Worm (Caenorhabditis elegans) whole organism, L3 larva: ENCODE measurements around the gene fbxb-106.

Experiments
- aly-2 ChIP-seq: fragments of 150-350 bp; optimal IDR thresholded peaks from 2 replicates; lab custom pipeline; 2014; ENCODE audit warnings: missing biosample characterization, missing genetic modification characterization
- ama-1 ChIP-seq: fragments of 150-350 bp; optimal IDR thresholded peaks from 2 replicates; lab custom pipeline; 2018
- ceh-16 ChIP-seq: sonication (generic microtip); optimal IDR thresholded peaks from 2 replicates; lab custom pipeline; 2017; ENCODE audit warnings: missing biosample characterization, missing genetic modification characterization
- ceh-28 ChIP-seq: fragments of 150-350 bp; optimal IDR thresholded peaks from 2 replicates; lab custom pipeline; 2014; ENCODE audit warnings: missing biosample characterization, missing genetic modification reagents, missing genetic modification characterization
- ceh-82 ChIP-seq: fragments of 150-350 bp; optimal IDR thresholded peaks from 2 replicates; lab custom pipeline; 2014; ENCODE audit warnings: missing biosample characterization, missing genetic modification characterization
- daf-12 ChIP-seq: fragments of 150-350 bp; optimal IDR thresholded peaks from 2 replicates; lab custom pipeline; 2014; ENCODE audit warnings: missing biosample characterization, missing genetic modification reagents, missing genetic modification characterization
- egl-27 ChIP-seq: sonication (generic microtip); optimal IDR thresholded peaks from 4 replicates; lab custom pipeline; 2017; ENCODE audit warnings: missing biosample characterization, missing genetic modification reagents, missing genetic modification characterization
- egl-5 ChIP-seq: fragments of 150-350 bp; optimal IDR thresholded peaks from 2 replicates; lab custom pipeline; 2017; ENCODE audit warnings: missing biosample characterization, missing genetic modification reagents, missing genetic modification characterization, inconsistent platforms
- elt-1 ChIP-seq: fragments of 150-350 bp; optimal IDR thresholded peaks from 2 replicates; lab custom pipeline; 2014; ENCODE audit warnings: missing biosample characterization, missing genetic modification characterization
- elt-2 ChIP-seq: sonication (generic microtip); optimal IDR thresholded peaks from 2 replicates; lab custom pipeline; 2016; ENCODE audit warnings: missing genetic modification reagents, mild to moderate bottlenecking, missing genetic modification characterization, missing compliant biosample characterization
- elt-3 ChIP-seq, 3 experiments: fragments of 150-350 bp in 1 of 3; sonication (generic microtip) in 2 of 3; optimal IDR thresholded peaks; 2 replicates in 2 of 3; 4 replicates in 1 of 3; lab custom pipeline; 2014 to 2017; ENCODE audit warnings: missing biosample characterization in 3 of 3, missing genetic modification characterization in 3 of 3
- fos-1 ChIP-seq: fragments of 150-350 bp; optimal IDR thresholded peaks from 2 replicates; lab custom pipeline; 2014; ENCODE audit warnings: missing biosample characterization, missing genetic modification characterization
- hmg-11 ChIP-seq: sonication (generic microtip); optimal IDR thresholded peaks from 2 replicates; lab custom pipeline; 2016; ENCODE audit warnings: missing genetic modification characterization, missing compliant biosample characterization
- lin-15B ChIP-seq: fragments of 150-350 bp; optimal IDR thresholded peaks from 2 replicates; lab custom pipeline; 2014; ENCODE audit warnings: missing biosample characterization, missing genetic modification characterization
- lin-39 ChIP-seq: fragments of 150-350 bp; optimal IDR thresholded peaks from 2 replicates; lab custom pipeline; 2018; ENCODE audit warnings: missing biosample characterization, missing genetic modification reagents, missing genetic modification characterization
- lsy-12 ChIP-seq: sonication (generic microtip); optimal IDR thresholded peaks from 2 replicates; lab custom pipeline; 2016; ENCODE audit warnings: mild to moderate bottlenecking, missing genetic modification characterization, missing compliant biosample characterization
- mdl-1 ChIP-seq: fragments of 150-350 bp; optimal IDR thresholded peaks from 2 replicates; lab custom pipeline; 2014; ENCODE audit warnings: missing biosample characterization, missing genetic modification characterization
- mml-1 ChIP-seq: fragments of 150-350 bp; sonication (generic microtip); optimal IDR thresholded peaks from 3 replicates; lab custom pipeline; 2014; ENCODE audit warnings: missing biosample characterization, missing genetic modification characterization
- nhr-11 ChIP-seq: fragments of 150-350 bp; optimal IDR thresholded peaks from 2 replicates; lab custom pipeline; 2014; ENCODE audit warnings: missing biosample characterization, missing genetic modification characterization
- nhr-43 ChIP-seq: sonication (generic microtip); optimal IDR thresholded peaks from 2 replicates; lab custom pipeline; 2016; ENCODE audit warnings: mild to moderate bottlenecking, missing genetic modification characterization, missing compliant biosample characterization; ENCODE audit not compliant: poor library complexity, severe bottlenecking
- nhr-67 ChIP-seq: fragments of 150-350 bp; optimal IDR thresholded peaks from 2 replicates; lab custom pipeline; 2014; ENCODE audit warnings: missing biosample characterization, missing genetic modification characterization
- nhr-76 ChIP-seq: fragments of 150-350 bp; sonication (generic microtip); optimal IDR thresholded peaks from 5 replicates; lab custom pipeline; 2014; ENCODE audit warnings: missing biosample characterization, missing genetic modification characterization
- pha-4 ChIP-seq: fragments of 150-350 bp; optimal IDR thresholded peaks from 2 replicates; lab custom pipeline; 2014; ENCODE audit warnings: missing biosample characterization, missing genetic modification reagents, missing genetic modification characterization
- sea-2 ChIP-seq: fragments of 150-350 bp; sonication (generic microtip); optimal IDR thresholded peaks from 4 replicates; lab custom pipeline; 2014; ENCODE audit warnings: missing biosample characterization, missing genetic modification reagents, missing genetic modification characterization
- skn-1 ChIP-seq: fragments of 150-350 bp; optimal IDR thresholded peaks from 2 replicates; lab custom pipeline; 2014; ENCODE audit warnings: missing biosample characterization, missing genetic modification characterization
- tbx-2 ChIP-seq: sonication (generic microtip); optimal IDR thresholded peaks from 2 replicates; lab custom pipeline; 2016; ENCODE audit warnings: mild to moderate bottlenecking, missing genetic modification characterization, missing compliant biosample characterization
- unc-39 ChIP-seq: sonication (generic microtip); optimal IDR thresholded peaks from 4 replicates; lab custom pipeline; 2017; ENCODE audit warnings: missing biosample characterization, missing genetic modification characterization
- unc-62 ChIP-seq: fragments of 150-350 bp; sonication (generic microtip); optimal IDR thresholded peaks from 4 replicates; lab custom pipeline; 2014; ENCODE audit warnings: missing biosample characterization, missing genetic modification reagents, missing genetic modification characterization
- zag-1 ChIP-seq: fragments of 150-350 bp; optimal IDR thresholded peaks from 2 replicates; lab custom pipeline; 2014; ENCODE audit warnings: missing biosample characterization, missing genetic modification characterization
- ztf-11 ChIP-seq: fragments of 150-350 bp; optimal IDR thresholded peaks from 2 replicates; lab custom pipeline; 2014; ENCODE audit warnings: missing biosample characterization, missing genetic modification characterization

Gene fbxb-106

ce11 chrII:2752536-2752935 lies 9.7 kb upstream of the fbxb-106 start, which contains the start of gene F29A7.6 (continued):
- TF ChIP-seq hmg-11 (tag; lab: Kevin White, UChicago) (no peak), aly-2 (no peak), elt-3 (tag; optimal IDR thresholded peaks at IDR 0.05; lab: Kevin White, UChicago) (no peak), egl-5 (tag; lab: Kevin White, UChicago) (no peak)

- TF ChIP-seq nhr-76 (tag; lab: Kevin White, UChicago) (no peak), sea-2 (no peak), lsy-12 (tag; lab: Kevin White, UChicago) (no peak), ama-1 (lab: Kevin White, UChicago) (no peak), ztf-11 (no peak), nhr-67 (no peak), elt-1 (tag; lab: Kevin White, UChicago) (no peak), unc-62 (GFP tag; lab: Kevin White, UChicago) (no peak), lin-15B (tag; lab: Kevin White, UChicago) (no peak), skn-1 (tag; lab: Kevin White, UChicago) (no peak), egl-27 (tag; lab: Kevin White, UChicago) (no peak), lin-39 (tag; lab: Kevin White, UChicago) (no peak), elt-3 (tag; optimal IDR thresholded peaks at IDR 0.05; lab: Kevin White, UChicago) (no peak)
Measured at ce11 chrII:2752999-2753398, 9.2 kb upstream of the fbxb-106 start, which contains the start of gene F29A7.3. F29A7.3 (plus strand) TSS chrII:2753299.

ce11 chrII:2754595-2754994 lies 7.6 kb upstream of the fbxb-106 start:
- TF ChIP-seq tbx-2 (no peak), nhr-43 (tag; lab: Kevin White, UChicago) (no peak), daf-12 (tag; lab: Kevin White, UChicago) (no peak), zag-1 (tag; lab: Kevin White, UChicago) (no peak), ceh-82 (tag; lab: Kevin White, UChicago) (no peak), pha-4 (tag; lab: Kevin White, UChicago) (no peak)

ce11 chrII:2756351-2756750 lies 5.9 kb upstream of the fbxb-106 start:
- TF ChIP-seq egl-5 (tag; lab: Kevin White, UChicago) (no peak), zag-1 (tag; lab: Kevin White, UChicago) (no peak), nhr-11 (tag; lab: Kevin White, UChicago) (no peak), nhr-43 (tag; lab: Kevin White, UChicago) (no peak), fos-1 (tag; lab: Kevin White, UChicago) (no peak)
- TF ChIP-seq, all 47 proteins: peak for 0

- TF ChIP-seq mml-1 (tag; lab: Kevin White, UChicago) (no peak), elt-2 (no peak), unc-39 (tag; lab: Kevin White, UChicago) (no peak)
Measured at ce11 chrII:2757954-2758353, 4.3 kb upstream of the fbxb-106 start, which contains the start of gene F29A7.8. F29A7.8 (minus strand) TSS chrII:2758054.

DNA sequence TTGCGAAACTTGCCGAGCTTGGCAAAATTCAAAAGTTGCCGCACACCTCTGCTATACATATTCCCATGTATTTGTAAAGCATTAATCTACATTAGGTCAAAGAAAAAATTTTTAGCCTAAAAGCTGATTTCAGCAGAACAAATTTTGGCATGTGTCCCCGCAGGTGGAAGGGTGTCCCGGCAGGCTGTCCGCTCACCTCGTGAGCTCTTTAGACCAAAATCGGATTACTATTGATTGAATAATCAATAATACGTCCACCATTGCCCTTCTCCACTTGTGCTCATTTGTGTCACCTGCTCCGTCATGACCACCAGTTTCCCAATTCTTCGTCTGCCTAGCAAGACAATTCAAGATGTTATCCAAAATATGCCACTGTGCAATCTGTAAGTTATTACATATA lies 3.7 kb upstream of the fbxb-106 start, which contains the start of gene fbxb-107:
TSS of gene fbxb-107 (plus strand) at position 297 of the 400 bp plus-strand sequence.
- no peak for TF ChIP-seq nhr-43 (tag; lab: Kevin White, UChicago)
- no peak for TF ChIP-seq daf-12 (tag; lab: Kevin White, UChicago)
- TF ChIP-seq ama-1 (lab: Kevin White, UChicago) = no peak

ce11 chrII:2764664-2765063 lies 2.5 kb downstream of the fbxb-106 start, which contains the start of gene fbxb-108:
fbxb-108 (plus strand) TSS chrII:2764964.
- no peak for TF ChIP-seq ceh-16
- no peak for TF ChIP-seq unc-39 (tag; lab: Kevin White, UChicago)
- TF ChIP-seq ceh-28 (tag; lab: Kevin White, UChicago) = no peak
- no peak for TF ChIP-seq zag-1 (tag; lab: Kevin White, UChicago)
- no peak for TF ChIP-seq daf-12 (tag; lab: Kevin White, UChicago)
- no peak for TF ChIP-seq sea-2
- TF ChIP-seq pha-4 (tag; lab: Kevin White, UChicago) = no peak
- TF ChIP-seq mdl-1 (tag; lab: Kevin White, UChicago) = no peak
- TF ChIP-seq, all 47 proteins: peak for 0
